Fruit fly (Drosophila melanogaster) S2 (cell line): ENCODE results near the gene Sys1.

ENCODE experiments used
- CG8478 ChIP-seq: fragments of >200 bp; optimal IDR thresholded peaks from 2 replicates; lab custom pipeline; 2018
- CTCF ChIP-seq, 2 experiments: fragments of >200 bp; optimal IDR thresholded peaks; 2 replicates each; lab custom pipeline; 2018

- no peak for TF ChIP-seq CG8478 (lab: Kevin White, UChicago)
- peak; percentile 71 to 72 for TF ChIP-seq CTCF (optimal IDR thresholded peaks at IDR 0.05; lab: Kevin White, UChicago)
Measured at dm6 chr3R:8659907-8660660, 7.5 kb downstream of the Sys1 start.
